Worm (Caenorhabditis elegans): Measurements from ENCODE around the gene pcrg-1.
A peak's percentile ranks its signal among the peaks of the same experiment; 100 is the strongest.
"Not testable (repeated sequence)": the region's sequence is repeated elsewhere in the genome, so short reads cannot be mapped to it uniquely, and the experiment has no call there.

pcrg-1 gene

DNA sequence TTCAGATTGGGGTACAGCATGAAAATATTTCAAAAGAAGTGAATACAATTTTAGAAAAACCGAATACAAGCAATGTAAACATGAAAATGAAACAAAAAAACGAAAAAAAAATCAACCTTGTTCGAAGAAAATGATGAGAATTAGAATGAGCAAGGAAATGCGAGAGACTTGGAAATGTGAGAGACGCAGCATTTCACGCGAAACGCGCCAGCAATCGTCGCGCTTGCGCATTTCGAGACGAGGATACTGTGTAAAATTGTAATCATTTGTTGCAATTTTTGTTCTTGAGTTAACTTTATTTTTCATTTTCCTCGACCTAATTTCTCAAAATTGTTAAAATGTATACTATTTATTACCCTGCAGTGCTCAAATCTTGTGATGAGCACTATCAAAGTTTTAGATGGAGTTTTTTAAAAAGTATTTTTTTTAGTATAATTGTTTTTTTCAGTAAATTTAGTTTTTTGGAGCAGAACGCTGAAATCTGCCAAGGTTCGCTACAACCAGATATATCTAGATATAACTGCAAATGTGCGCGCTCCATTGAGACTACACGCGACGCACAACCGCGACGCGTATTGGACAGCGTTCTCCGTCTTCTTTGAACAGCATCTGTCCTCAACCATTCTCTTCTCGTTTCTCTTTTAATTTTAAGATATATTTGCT is 48.2 kb upstream of the pcrg-1 start, which contains the start of gene fust-1 (continued):
- TF ChIP-seq nhr-71 (tag; optimal IDR thresholded peaks at IDR 0.05) (peak; percentile 98), Y116A8C.19 (tag; optimal IDR thresholded peaks at IDR 0.05; ENCODE audit: borderline replicate concordance) (no peak), skn-1 (tag; optimal IDR thresholded peaks at IDR 0.05) (peak; percentile 98), isw-1 (GFP tag; IDR thresholded peaks at IDR 0.05) (peak; percentile 97), hpl-2 (GFP tag; optimal IDR thresholded peaks at IDR 0.05) (peak; percentile 86), sox-4 (tag; optimal IDR thresholded peaks at IDR 0.05) (peak; percentile 93)

DNA sequence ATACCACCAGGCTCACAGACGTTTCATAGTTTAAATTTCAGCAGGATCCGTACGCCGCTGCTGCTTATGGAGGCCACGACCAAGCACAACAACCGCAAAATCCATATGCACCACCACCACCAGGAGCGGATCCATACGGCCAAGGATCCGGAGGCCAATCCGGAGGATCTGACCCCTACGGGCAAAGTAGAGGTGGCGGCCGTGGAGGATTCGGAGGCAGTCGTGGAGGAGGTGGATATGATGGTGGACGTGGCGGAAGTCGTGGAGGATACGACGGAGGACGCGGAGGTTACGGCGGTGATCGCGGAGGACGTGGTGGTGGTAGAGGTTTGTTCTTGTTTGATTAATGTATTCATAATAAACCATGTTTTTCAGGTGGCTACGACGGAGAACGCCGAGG is 47.3 kb upstream of the pcrg-1 start:
- not testable (repeated sequence) for TF ChIP-seq efl-1 (optimal IDR thresholded peaks at IDR 0.05)
- TF ChIP-seq efl-1 (GFP tag; optimal IDR thresholded peaks at IDR 0.05 in 1 of 2), result peak in 1 of 2 experiments; percentile 50

DNA sequence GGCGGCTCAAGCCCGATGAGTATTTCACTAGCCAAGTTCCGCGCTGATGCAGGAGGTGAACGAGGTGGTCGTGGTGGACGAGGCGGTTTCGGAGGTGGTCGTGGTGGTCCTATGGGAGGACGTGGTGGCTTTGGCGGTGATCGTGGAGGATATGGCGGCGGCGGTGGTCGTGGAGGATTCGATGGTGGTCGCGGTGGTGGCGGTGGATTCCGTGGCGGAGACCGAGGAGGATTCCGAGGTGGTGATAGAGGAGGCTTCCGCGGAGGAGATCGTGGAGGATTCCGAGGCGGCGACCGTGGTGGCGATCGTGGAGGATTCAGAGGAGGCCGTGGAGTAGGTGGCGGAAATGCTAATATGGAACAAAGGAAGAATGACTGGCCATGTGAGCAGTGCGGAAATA is 45.6 kb upstream of the pcrg-1 start:
- TF ChIP-seq mab-9 (GFP tag; IDR thresholded peaks at IDR 0.05) (no peak), dsc-1 (tag; optimal IDR thresholded peaks at IDR 0.05) (no peak), ets-5 (GFP tag; IDR thresholded peaks at IDR 0.05) (no peak), snpc-4 (tag; optimal IDR thresholded peaks at IDR 0.05) (no peak), mdl-1 (tag; optimal IDR thresholded peaks at IDR 0.05) (no peak), nhr-84 (tag; optimal IDR thresholded peaks at IDR 0.05) (no peak), tbx-2 (tag; optimal IDR thresholded peaks at IDR 0.05) (no peak), sox-4 (tag; optimal IDR thresholded peaks at IDR 0.05) (no peak), ceh-63 (GFP tag; optimal IDR thresholded peaks at IDR 0.05) (no peak), egl-13 (tag; optimal IDR thresholded peaks at IDR 0.05) (no peak), lin-15B (tag; optimal IDR thresholded peaks at IDR 0.05) (no peak), jun-1 (tag; optimal IDR thresholded peaks at IDR 0.05) (no peak), ceh-8 (GFP tag; optimal IDR thresholded peaks at IDR 0.05) (peak; percentile 19), efl-1 (optimal IDR thresholded peaks at IDR 0.05) (no peak), efl-1 (GFP tag; optimal IDR thresholded peaks at IDR 0.05 in 1 of 2) (peak in 1 of 2 experiments; percentile 28), Y116A8C.19 (tag; optimal IDR thresholded peaks at IDR 0.05; ENCODE audit: borderline replicate concordance) (no peak)

DNA sequence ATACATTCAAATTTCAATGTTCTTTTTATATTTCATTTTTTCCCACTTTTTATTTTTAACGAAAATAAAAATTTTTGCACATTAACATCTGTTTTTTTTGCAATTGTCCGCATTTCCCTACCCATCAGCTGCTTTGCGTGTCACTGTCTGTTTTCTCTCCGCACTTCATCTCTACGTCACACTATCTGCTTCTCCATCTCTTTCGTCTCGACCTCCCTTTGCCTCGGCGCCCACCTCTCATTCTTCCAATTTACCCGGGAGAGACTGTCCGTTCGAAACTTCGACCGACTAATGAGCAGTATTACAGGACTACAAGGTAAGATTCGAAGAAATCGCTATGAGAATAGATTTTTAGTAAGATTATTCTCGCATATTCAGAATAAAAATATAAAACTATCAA is 45.0 kb upstream of the pcrg-1 start, which contains the start of gene C27H5.2:
TSS of gene C27H5.2 (plus strand) at position 190 of the 400 bp plus-strand sequence.
- TF ChIP-seq ceh-90 (tag; optimal IDR thresholded peaks at IDR 0.05) (no peak), lin-14 (GFP tag; optimal IDR thresholded peaks at IDR 0.05) (peak; percentile 42), efl-1 (optimal IDR thresholded peaks at IDR 0.05) (peak; percentile 4 to 7), efl-1 (GFP tag; optimal IDR thresholded peaks at IDR 0.05 in 1 of 2) (no peak), mep-1 (tag; optimal IDR thresholded peaks at IDR 0.05) (peak; percentile 12), xbp-1 (tag; optimal IDR thresholded peaks at IDR 0.05) (peak; percentile 12), blmp-1 (tag; optimal IDR thresholded peaks at IDR 0.05) (peak; percentile 33), lsy-2 (tag; optimal IDR thresholded peaks at IDR 0.05) (peak in 1 of 2 experiments; percentile 8), sup-37 (GFP tag; optimal IDR thresholded peaks at IDR 0.05) (no peak), nhr-85 (tag) (peak; percentile 20), nhr-71 (tag; optimal IDR thresholded peaks at IDR 0.05) (peak; percentile 13), grh-1 (GFP tag; IDR thresholded peaks at IDR 0.05) (no peak), rnt-1 (tag; optimal IDR thresholded peaks at IDR 0.05) (peak; percentile 18), snu-23 (GFP tag; optimal IDR thresholded peaks at IDR 0.05) (peak; percentile 5), alr-1 (tag; optimal IDR thresholded peaks at IDR 0.05; ENCODE audit: borderline replicate concordance) (no peak), ama-1 (optimal IDR thresholded peaks at IDR 0.05) (peak; percentile 26)

ce11 chrII:7157415-7157814 is 42.9 kb upstream of the pcrg-1 start:
- TF ChIP-seq lin-14 (GFP tag; optimal IDR thresholded peaks at IDR 0.05) (peak; percentile 40), C16A3.4 (tag; optimal IDR thresholded peaks at IDR 0.05) (peak; percentile 4), snu-23 (GFP tag; optimal IDR thresholded peaks at IDR 0.05) (peak; percentile 20), lin-35 (GFP tag; optimal IDR thresholded peaks at IDR 0.05) (peak in 1 of 2 experiments; percentile 50), lin-39 (tag; optimal IDR thresholded peaks at IDR 0.05) (no peak), pqm-1 (tag; optimal IDR thresholded peaks at IDR 0.05) (no peak), blmp-1 (tag; optimal IDR thresholded peaks at IDR 0.05) (peak; percentile 15), elt-3 (tag; optimal IDR thresholded peaks at IDR 0.05) (peak in 2 of 6 experiments; percentile 18 to 59), nhr-71 (tag; optimal IDR thresholded peaks at IDR 0.05) (peak; percentile 33), jun-1 (tag; optimal IDR thresholded peaks at IDR 0.05) (no peak), sptf-1 (tag; optimal IDR thresholded peaks at IDR 0.05) (no peak), elt-2 (tag; optimal IDR thresholded peaks at IDR 0.05) (peak; percentile 83), efl-1 (optimal IDR thresholded peaks at IDR 0.05) (no peak), efl-1 (GFP tag; optimal IDR thresholded peaks at IDR 0.05 in 1 of 2) (no peak), nhr-85 (tag) (peak; percentile 61), nhr-20 (tag; optimal IDR thresholded peaks at IDR 0.05) (peak; percentile 55), lsy-2 (tag; optimal IDR thresholded peaks at IDR 0.05) (peak in 1 of 2 experiments; percentile 8), nhr-90 (tag; optimal IDR thresholded peaks at IDR 0.05; ENCODE audit: poor library complexity) (peak; percentile 19)

Measured in whole organism, L1 larva.